Fruit fly (Drosophila melanogaster) whole organism, embryonic: ENCODE results near the gene CG4691.
"Not testable (repeated sequence)": the region's sequence is repeated elsewhere in the genome, so short reads cannot be mapped to it uniquely, and the experiment has no call there.

Experiments used
- Awh ChIP-seq: fragments of 200-800 bp; sonication (Bioruptor generic); IDR thresholded peaks from 2 replicates; pipeline ENCODE4, ENCODE4 v1.3.6; 2022; ENCODE audit warnings: missing biosample characterization, missing genetic modification characterization
- Bteb2 ChIP-seq: fragments of 200-800 bp; sonication (Bioruptor generic); optimal IDR thresholded peaks from 2 replicates; lab custom pipeline; 2016; ENCODE audit warnings: missing biosample characterization, missing genetic modification characterization
- CG10267 ChIP-seq: fragments of 200-800 bp; sonication (Bioruptor generic); optimal IDR thresholded peaks from 2 replicates; lab custom pipeline; 2018; ENCODE audit warnings: missing biosample characterization, mild to moderate bottlenecking, missing genetic modification characterization, moderate library complexity
- CG11398 ChIP-seq: fragments of 200-800 bp; sonication (Bioruptor generic); optimal IDR thresholded peaks from 2 replicates; lab custom pipeline; 2016; ENCODE audit warnings: missing biosample characterization, missing genetic modification characterization
- CG11504 ChIP-seq: fragments of 200-800 bp; sonication (Bioruptor generic); optimal IDR thresholded peaks from 3 replicates; lab custom pipeline; 2019; ENCODE audit warnings: missing biosample characterization, mild to moderate bottlenecking, missing genetic modification characterization, moderate library complexity
- CG12769 ChIP-seq: fragments of 200-800 bp; sonication (Bioruptor generic); optimal IDR thresholded peaks from 2 replicates; lab custom pipeline; 2019; ENCODE audit warnings: missing biosample characterization, mild to moderate bottlenecking, missing genetic modification characterization, moderate library complexity
- CG13894 ChIP-seq: fragments of 200-800 bp; sonication (Bioruptor generic); optimal IDR thresholded peaks from 3 replicates; lab custom pipeline; 2018; ENCODE audit warnings: missing biosample characterization, mild to moderate bottlenecking, missing genetic modification characterization, moderate library complexity
- CG14860 ChIP-seq: fragments of 200-800 bp; sonication (Bioruptor generic); IDR thresholded peaks from 3 replicates; pipeline ENCODE4 v1.3.6; 2022; ENCODE audit warnings: missing biosample characterization, missing genetic modification characterization; ENCODE audit not compliant: partially characterized antibody
- CG2875 ChIP-seq: fragments of 200-800 bp; sonication (Bioruptor generic); optimal IDR thresholded peaks from 2 replicates; lab custom pipeline; 2017; ENCODE audit warnings: missing biosample characterization, mild to moderate bottlenecking, missing genetic modification characterization, missing genetic modification reagents
- CG30020 ChIP-seq: fragments of 200-800 bp; optimal IDR thresholded peaks from 2 replicates; lab custom pipeline; 2019; ENCODE audit warnings: missing biosample characterization, mild to moderate bottlenecking, missing genetic modification characterization, moderate library complexity
- CG42726 ChIP-seq: fragments of 200-800 bp; sonication (Bioruptor generic); IDR thresholded peaks from 2 replicates; pipeline ENCODE4 v1.3.6; 2022; ENCODE audit warnings: missing biosample characterization, missing genetic modification characterization; ENCODE audit not compliant: partially characterized antibody
- CG7745 ChIP-seq: fragments of 200-800 bp; sonication (Bioruptor generic); optimal IDR thresholded peaks from 2 replicates; lab custom pipeline; 2018; ENCODE audit warnings: missing biosample characterization, mild to moderate bottlenecking, missing genetic modification characterization, moderate library complexity
- CG7839 ChIP-seq: fragments of 200-800 bp; sonication (Bioruptor generic); optimal IDR thresholded peaks from 3 replicates; lab custom pipeline; 2018; ENCODE audit warnings: missing biosample characterization, mild to moderate bottlenecking, missing genetic modification characterization, moderate library complexity
- CG7987 ChIP-seq: fragments of 200-800 bp; sonication (Bioruptor generic); optimal IDR thresholded peaks from 2 replicates; lab custom pipeline; 2018; ENCODE audit warnings: missing biosample characterization, mild to moderate bottlenecking, missing genetic modification characterization, moderate library complexity
- CG8281 ChIP-seq: fragments of 200-800 bp; sonication (Bioruptor generic); optimal IDR thresholded peaks from 2 replicates; lab custom pipeline; 2018; ENCODE audit warnings: missing biosample characterization, mild to moderate bottlenecking, missing genetic modification characterization, moderate library complexity
- CG8765 ChIP-seq: fragments of 200-800 bp; sonication (Bioruptor generic); IDR thresholded peaks from 2 replicates; pipeline ENCODE4 v1.3.6; 2022; ENCODE audit warnings: missing biosample characterization, missing genetic modification characterization
- CTCF ChIP-seq: fragments of 200-800 bp; sonication (Bioruptor generic); optimal IDR thresholded peaks from 2 replicates; lab custom pipeline; 2017; ENCODE audit warnings: missing biosample characterization, mild to moderate bottlenecking, missing genetic modification characterization, moderate library complexity
- D ChIP-seq, 2 experiments: fragments of 200-800 bp in 1 of 2; fragments of >200 bp in 1 of 2; sonication (Bioruptor generic) in 1 of 2; optimal IDR thresholded peaks; 2 replicates in 1 of 2; 3 replicates in 1 of 2; lab custom pipeline; 2017; ENCODE audit warnings: mild to moderate bottlenecking in 1 of 2, missing biosample characterization in 1 of 2, missing genetic modification characterization in 1 of 2, missing genetic modification reagents in 1 of 2
- MESR4 ChIP-seq: fragments of 200-800 bp; sonication (Bioruptor generic); optimal IDR thresholded peaks from 2 replicates; lab custom pipeline; 2018; ENCODE audit warnings: missing biosample characterization, mild to moderate bottlenecking, missing genetic modification characterization, moderate library complexity
- Med ChIP-seq: fragments of 200-800 bp; sonication (Bioruptor generic); peaks from one replicate; lab custom pipeline; 2016; ENCODE audit warnings: missing biosample characterization, missing genetic modification characterization, mild to moderate bottlenecking, inconsistent platforms, moderate library complexity
- Myb ChIP-seq: fragments of 200-800 bp; sonication (Bioruptor generic); optimal IDR thresholded peaks from 2 replicates; lab custom pipeline; 2016; ENCODE audit warnings: missing biosample characterization, missing genetic modification characterization
- Neu2 ChIP-seq: fragments of 200-800 bp; sonication (Bioruptor generic); optimal IDR thresholded peaks from 3 replicates; lab custom pipeline; 2016; ENCODE audit warnings: missing biosample characterization, missing genetic modification characterization, borderline replicate concordance
- Vsx1 ChIP-seq: fragments of 200-800 bp; sonication (Bioruptor generic); optimal IDR thresholded peaks from 2 replicates; lab custom pipeline; 2017; ENCODE audit warnings: missing biosample characterization, mild to moderate bottlenecking, missing genetic modification characterization, missing genetic modification reagents
- abd-A ChIP-seq: fragments of 200-800 bp; sonication (Bioruptor generic); optimal IDR thresholded peaks from 3 replicates; lab custom pipeline; 2019; ENCODE audit warnings: missing biosample characterization, mild to moderate bottlenecking, missing genetic modification characterization, moderate library complexity
- bigmax ChIP-seq: fragments of 200-800 bp; sonication (Bioruptor generic); optimal IDR thresholded peaks from 2 replicates; lab custom pipeline; 2018; ENCODE audit warnings: missing biosample characterization, mild to moderate bottlenecking, missing genetic modification characterization
- chinmo ChIP-seq: fragments of 200-800 bp; sonication (Bioruptor generic); IDR thresholded peaks from 4 replicates; pipeline ENCODE4 v1.3.6; 2022; ENCODE audit warnings: missing biosample characterization, missing genetic modification characterization; ENCODE audit not compliant: partially characterized antibody
- da ChIP-seq: fragments of 200-800 bp; sonication (Bioruptor generic); optimal IDR thresholded peaks from 2 replicates; lab custom pipeline; 2016; ENCODE audit warnings: missing biosample characterization, missing genetic modification characterization
- dan ChIP-seq: fragments of 200-800 bp; sonication (Bioruptor generic); IDR thresholded peaks from 2 replicates; pipeline ENCODE4 v1.3.6; 2022; ENCODE audit warnings: missing biosample characterization, missing genetic modification characterization
- ems ChIP-seq: fragments of 200-800 bp; sonication (Bioruptor generic); optimal IDR thresholded peaks from 3 replicates; lab custom pipeline; 2016; ENCODE audit warnings: missing biosample characterization, missing genetic modification characterization
- eve ChIP-seq, 2 experiments: fragments of >200 bp; optimal IDR thresholded peaks; 2 replicates each; lab custom pipeline; 2017; ENCODE audit warnings: missing biosample characterization in 2 of 2, missing genetic modification characterization in 2 of 2
- gsb ChIP-seq: fragments of 200-800 bp; sonication (Bioruptor generic); IDR thresholded peaks from 2 replicates; pipeline ENCODE4 v1.3.6; 2022; ENCODE audit warnings: missing biosample characterization, missing genetic modification characterization
- ind ChIP-seq: fragments of 200-800 bp; sonication (Bioruptor generic); optimal IDR thresholded peaks from 3 replicates; lab custom pipeline; 2016; ENCODE audit warnings: missing biosample characterization, missing genetic modification characterization
- jing ChIP-seq: fragments of 200-800 bp; sonication (Bioruptor generic); optimal IDR thresholded peaks from 2 replicates; lab custom pipeline; 2018; ENCODE audit warnings: missing biosample characterization, mild to moderate bottlenecking, missing genetic modification characterization
- lbe ChIP-seq: fragments of 200-800 bp; sonication (Bioruptor generic); optimal IDR thresholded peaks from 2 replicates; lab custom pipeline; 2016; ENCODE audit warnings: missing biosample characterization, mild to moderate bottlenecking, missing genetic modification characterization
- psq ChIP-seq: fragments of 200-800 bp; sonication (Bioruptor generic); optimal IDR thresholded peaks from 2 replicates; lab custom pipeline; 2017; ENCODE audit warnings: missing biosample characterization, missing genetic modification characterization
- tx ChIP-seq: fragments of 200-800 bp; sonication (Bioruptor generic); optimal IDR thresholded peaks from 2 replicates; lab custom pipeline; 2016; ENCODE audit warnings: missing biosample characterization, missing genetic modification characterization
- zfh1 ChIP-seq: fragments of 200-800 bp; sonication (Bioruptor generic); IDR thresholded peaks from 3 replicates; pipeline ENCODE4 v1.3.6; 2022; ENCODE audit warnings: missing biosample characterization, missing genetic modification characterization

Gene CG4691

DNA sequence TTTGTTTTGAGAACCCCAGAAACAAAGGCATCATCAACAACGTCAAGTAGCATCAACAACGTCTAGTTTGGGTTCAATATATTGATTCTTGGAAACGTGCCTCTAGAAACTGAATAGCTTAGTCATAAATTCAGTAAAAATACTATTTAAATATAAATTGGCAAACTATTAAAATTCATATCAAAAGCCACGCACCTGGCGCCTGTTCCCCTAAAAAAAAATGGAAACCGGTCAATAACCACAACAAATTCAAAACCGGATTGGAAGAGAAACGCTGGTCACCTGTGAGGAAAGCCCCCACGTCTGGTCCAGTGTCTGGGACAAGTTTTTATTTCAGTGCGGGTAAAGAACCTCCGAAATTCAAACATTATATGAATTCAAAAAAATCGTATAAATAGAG is 48.3 kb upstream of the CG4691 start, which contains the start of gene CG15282 (continued):
- TF ChIP-seq CG8281 (tag; lab: Kevin White, UChicago) (no peak), Myb (GFP tag; lab: Kevin White, UChicago) (no peak), ind (no peak), CG7839 (tag; lab: Kevin White, UChicago) (no peak)

DNA sequence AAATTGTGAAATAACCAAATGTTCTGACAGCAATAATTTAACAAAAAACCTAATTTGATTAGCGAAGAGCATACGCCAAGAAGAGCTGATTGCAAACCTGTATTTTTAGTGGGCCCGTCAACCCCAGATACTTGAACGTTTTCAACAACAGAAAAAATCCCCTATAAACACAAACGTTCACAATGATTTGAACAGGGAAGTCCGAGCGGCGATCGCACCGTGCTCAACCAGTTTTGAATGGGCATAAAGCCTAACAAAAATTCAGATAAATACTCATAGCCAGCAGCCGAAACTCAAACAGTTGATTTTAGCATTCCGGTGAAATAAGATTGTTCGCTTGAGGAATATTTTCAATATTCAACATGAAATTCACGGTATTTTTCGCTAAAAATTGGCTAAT is 47.1 kb upstream of the CG4691 start, which contains the start of gene CG34165:
Gene CG34165, plus strand, starts transcription at position 284 of the 400 bp plus-strand sequence.
- TF ChIP-seq Med (GFP tag; lab: Kevin White, UChicago): peak; percentile 34
- no peak for TF ChIP-seq zfh1 (GFP tag; lab: Robert Waterston, UW)
- TF ChIP-seq psq: no peak
- TF ChIP-seq gsb: no peak
- no peak for TF ChIP-seq CG2875 (GFP tag; lab: Kevin White, UChicago)
- no peak for TF ChIP-seq Vsx1 (GFP tag; lab: Kevin White, UChicago)
- TF ChIP-seq abd-A (tag; lab: Kevin White, UChicago): peak; percentile 46
- TF ChIP-seq bigmax (GFP tag; lab: Kevin White, UChicago): no peak
- no peak for TF ChIP-seq CG11398 (GFP tag; lab: Kevin White, UChicago)
- peak; percentile 64; the same call in 1 of the 2 replicates for TF ChIP-seq Awh (GFP tag; lab: Robert Waterston, UW)
- no peak for TF ChIP-seq CG14860
- TF ChIP-seq MESR4 (GFP tag; lab: Kevin White, UChicago): no peak
- TF ChIP-seq CG12769 (tag; lab: Kevin White, UChicago): peak; percentile 32
- peak; percentile 35 for TF ChIP-seq CG13894 (tag; lab: Kevin White, UChicago)
- no peak for TF ChIP-seq tx (GFP tag; lab: Kevin White, UChicago)
- no peak for TF ChIP-seq da
- TF ChIP-seq CG11504 (tag; lab: Kevin White, UChicago): no peak
- TF ChIP-seq dan (GFP tag; lab: Robert Waterston, UW): no peak
- no peak for TF ChIP-seq jing (GFP tag; lab: Kevin White, UChicago)
- TF ChIP-seq D (optimal IDR thresholded peaks at IDR 0.05; lab: Kevin White, UChicago): no peak
- TF ChIP-seq D (GFP tag; optimal IDR thresholded peaks at IDR 0.05; lab: Kevin White, UChicago): no peak
- TF ChIP-seq chinmo (GFP tag; lab: Robert Waterston, UW): 0 out of 4 replicates have a peak, but pooled peaks have one; percentile 54
- no peak for TF ChIP-seq ems (GFP tag; lab: Kevin White, UChicago)
- peak in 1 of 2 experiments; percentile 17 for TF ChIP-seq eve (GFP tag; optimal IDR thresholded peaks at IDR 0.05; lab: Kevin White, UChicago)

dm6 chr2L:14730077-14730476 is 30.5 kb upstream of the CG4691 start, which contains the start of gene CG42685:
Gene CG42685 (minus strand): TSS chr2L:14730177.
- TF ChIP-seq Bteb2 (GFP tag; lab: Kevin White, UChicago): no peak
- TF ChIP-seq CG30020 (tag; lab: Kevin White, UChicago): no peak
- no peak for TF ChIP-seq CG10267
- no peak for TF ChIP-seq CG8765 (GFP tag; lab: Robert Waterston, UW)
- TF ChIP-seq CG42726 (GFP tag; lab: Robert Waterston, UW): no peak
- no peak for TF ChIP-seq Neu2
- TF ChIP-seq CG7745 (tag; lab: Kevin White, UChicago): no peak

- not testable (repeated sequence) for TF ChIP-seq CG7987; lbe (GFP tag; lab: Kevin White, UChicago); CTCF (GFP tag; lab: Kevin White, UChicago)
Measured at dm6 chr2L:14735543-14735942, 25.0 kb upstream of the CG4691 start, which contains the start of gene CG31835. Gene CG31835 (plus strand): TSS chr2L:14735843.
